Worm (Caenorhabditis elegans) whole organism, early embryonic: ENCODE measurements around the gene clc-26.

Source experiments
- B0310.2 ChIP-seq: sonication (generic microtip); optimal IDR thresholded peaks from 2 replicates; lab custom pipeline; 2016; ENCODE audit warnings: mild to moderate bottlenecking, missing genetic modification characterization, missing compliant biosample characterization
- F13C5.2 ChIP-seq: sonication (generic microtip); optimal IDR thresholded peaks from 2 replicates; lab custom pipeline; 2017; ENCODE audit warnings: mild to moderate bottlenecking, missing genetic modification characterization, inconsistent platforms, missing compliant biosample characterization
- aly-1 ChIP-seq: sonication (generic microtip); optimal IDR thresholded peaks from 2 replicates; lab custom pipeline; 2016; ENCODE audit warnings: missing genetic modification characterization, missing compliant biosample characterization
- ama-1 ChIP-seq: fragments of 150-350 bp; optimal IDR thresholded peaks from 2 replicates; lab custom pipeline; 2014
- ceh-36 ChIP-seq: sonication (generic microtip); optimal IDR thresholded peaks from 2 replicates; lab custom pipeline; 2016; ENCODE audit warnings: missing genetic modification characterization, inconsistent platforms, missing compliant biosample characterization
- ets-7 ChIP-seq: sonication (generic microtip); optimal IDR thresholded peaks from 2 replicates; lab custom pipeline; 2016; ENCODE audit warnings: missing genotype, missing genetic modification characterization, missing compliant biosample characterization
- hmbx-1 ChIP-seq: sonication (generic microtip); optimal IDR thresholded peaks from 2 replicates; lab custom pipeline; 2016; ENCODE audit warnings: mild to moderate bottlenecking, missing genetic modification characterization, missing compliant biosample characterization
- hmg-4 ChIP-seq: fragments of 200-800 bp; sonication (Bioruptor generic); optimal IDR thresholded peaks from 2 replicates; lab custom pipeline; 2018; ENCODE audit warnings: mild to moderate bottlenecking, missing genetic modification characterization, missing compliant biosample characterization
- hnd-1 ChIP-seq: sonication (generic microtip); optimal IDR thresholded peaks from 2 replicates; lab custom pipeline; 2016; ENCODE audit warnings: missing genetic modification characterization, missing compliant biosample characterization
- pes-1 ChIP-seq: fragments of 200-800 bp; sonication (Bioruptor generic); IDR thresholded peaks from 2 replicates; pipeline ENCODE4 v1.3.6; 2022; ENCODE audit warnings: missing genetic modification reagents, missing genetic modification characterization, missing compliant biosample characterization
- scrt-1 ChIP-seq: fragments of 200-800 bp; sonication (Bioruptor generic); IDR thresholded peaks from 2 replicates; pipeline ENCODE4 v1.3.6; 2022; ENCODE audit warnings: missing genetic modification characterization, missing compliant biosample characterization
- sea-1 ChIP-seq: fragments of 200-800 bp; sonication (Bioruptor generic); conservative IDR thresholded peaks from 2 replicates; pipeline ENCODE4 v1.3.6; 2022; ENCODE audit warnings: missing genetic modification characterization, missing compliant biosample characterization
- tbx-37 ChIP-seq: fragments of 200-800 bp; sonication (Bioruptor generic); conservative IDR thresholded peaks from 2 replicates; pipeline ENCODE4 v1.3.6; 2022; ENCODE audit warnings: missing genetic modification reagents, missing genetic modification characterization, missing compliant biosample characterization
- tra-4 ChIP-seq: sonication (generic microtip); optimal IDR thresholded peaks from 2 replicates; lab custom pipeline; 2017; ENCODE audit warnings: missing genetic modification characterization, missing compliant biosample characterization

DNA sequence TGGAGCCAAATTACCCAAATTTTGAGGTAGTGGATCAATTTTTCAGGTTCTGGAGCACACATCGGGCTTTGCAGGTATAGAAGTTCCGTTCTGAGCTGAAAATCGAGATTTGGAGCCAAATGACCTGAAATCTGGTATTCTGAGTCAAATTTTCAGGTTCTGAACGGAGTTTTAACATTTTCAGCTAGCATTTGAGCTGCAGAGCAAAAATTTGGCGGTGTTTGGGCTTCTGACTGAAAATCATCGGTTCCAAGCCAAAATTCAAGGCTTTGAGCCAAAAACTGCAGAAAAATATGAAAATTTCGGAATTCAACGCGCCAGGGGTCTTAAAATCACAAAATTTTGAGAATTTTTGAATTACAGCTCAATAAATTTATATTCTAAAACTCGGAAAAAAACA is at the start of gene clc-26, which contains the start of gene E_BE45912.2:
- TF ChIP-seq ama-1 (lab: Kevin White, UChicago) (no peak), aly-1 (tag; lab: Kevin White, UChicago) (no peak), hnd-1 (tag; lab: Kevin White, UChicago) (no peak), ets-7 (tag; lab: Kevin White, UChicago) (no peak), pes-1 (no peak), tra-4 (tag; lab: Kevin White, UChicago) (no peak), tbx-37 (GFP tag; lab: Robert Waterston, UW) (no peak), scrt-1 (GFP tag; lab: Robert Waterston, UW) (no peak), hmbx-1 (tag; lab: Kevin White, UChicago) (no peak), hmg-4 (GFP tag; lab: Kevin White, UChicago) (no peak), sea-1 (no peak), B0310.2 (tag; lab: Kevin White, UChicago) (no peak), F13C5.2 (no peak), ceh-36 (tag; lab: Kevin White, UChicago) (no peak)
